Fruit fly (Drosophila melanogaster) whole organism, embryonic: ENCODE results near the gene CG43796.

ENCODE experiments used
- Adf1 ChIP-seq: fragments of 200-800 bp; sonication (Bioruptor generic); IDR thresholded peaks from 2 replicates; pipeline ENCODE4 v1.3.6; 2022; ENCODE audit warnings: missing biosample characterization, missing genetic modification characterization
- Antp ChIP-seq: fragments of 200-800 bp; sonication (Bioruptor generic); optimal IDR thresholded peaks from 3 replicates; lab custom pipeline; 2016; ENCODE audit warnings: missing biosample characterization, missing genetic modification characterization
- Bteb2 ChIP-seq: fragments of 200-800 bp; sonication (Bioruptor generic); optimal IDR thresholded peaks from 2 replicates; lab custom pipeline; 2016; ENCODE audit warnings: missing biosample characterization, missing genetic modification characterization
- C15 ChIP-seq: fragments of 200-800 bp; sonication (Bioruptor generic); IDR thresholded peaks from 3 replicates; pipeline ENCODE4 v1.3.6; 2022; ENCODE audit warnings: missing biosample characterization, missing genetic modification characterization
- CG10267 ChIP-seq: fragments of 200-800 bp; sonication (Bioruptor generic); optimal IDR thresholded peaks from 2 replicates; lab custom pipeline; 2018; ENCODE audit warnings: missing biosample characterization, mild to moderate bottlenecking, missing genetic modification characterization, moderate library complexity
- CG11085 ChIP-seq: fragments of 200-800 bp; sonication (Bioruptor generic); IDR thresholded peaks from 2 replicates; pipeline ENCODE4 v1.3.6; 2022; ENCODE audit warnings: missing biosample characterization, missing genetic modification characterization
- CG12769 ChIP-seq: fragments of 200-800 bp; sonication (Bioruptor generic); optimal IDR thresholded peaks from 2 replicates; lab custom pipeline; 2019; ENCODE audit warnings: missing biosample characterization, mild to moderate bottlenecking, missing genetic modification characterization, moderate library complexity
- CG16863 ChIP-seq: fragments of 200-800 bp; sonication (Bioruptor generic); optimal IDR thresholded peaks from 3 replicates; lab custom pipeline; 2016; ENCODE audit warnings: missing biosample characterization, missing genetic modification characterization
- CG17186 ChIP-seq: fragments of 200-800 bp; sonication (Bioruptor generic); optimal IDR thresholded peaks from 3 replicates; lab custom pipeline; 2017; ENCODE audit warnings: missing biosample characterization, missing genetic modification reagents, missing genetic modification characterization
- CG17361 ChIP-seq: fragments of 200-800 bp; sonication (Bioruptor generic); IDR thresholded peaks from 3 replicates; pipeline ENCODE4 v1.3.6; 2022; ENCODE audit warnings: missing biosample characterization, missing genetic modification characterization
- CG3163 ChIP-seq: fragments of 200-800 bp; sonication (Bioruptor generic); optimal IDR thresholded peaks from 3 replicates; lab custom pipeline; 2016; ENCODE audit warnings: missing biosample characterization, missing genetic modification characterization
- CG3281 ChIP-seq: fragments of 200-800 bp; sonication (Bioruptor generic); optimal IDR thresholded peaks from 3 replicates; lab custom pipeline; 2017; ENCODE audit warnings: missing biosample characterization, mild to moderate bottlenecking, missing genetic modification characterization
- CG34224 ChIP-seq: fragments of 200-800 bp; sonication (Bioruptor generic); IDR thresholded peaks from 3 replicates; pipeline ENCODE4 v1.3.6; 2022; ENCODE audit warnings: missing biosample characterization, missing genetic modification characterization; ENCODE audit not compliant: partially characterized antibody
- CG3995 ChIP-seq: fragments of 200-800 bp; sonication (Bioruptor generic); optimal IDR thresholded peaks from 3 replicates; lab custom pipeline; 2016; ENCODE audit warnings: missing biosample characterization, missing genetic modification characterization
- CG7271 ChIP-seq: fragments of 200-800 bp; sonication (Bioruptor generic); optimal IDR thresholded peaks from 2 replicates; lab custom pipeline; 2018; ENCODE audit warnings: missing biosample characterization, mild to moderate bottlenecking, missing genetic modification characterization, moderate library complexity
- CG7372 ChIP-seq: fragments of 200-800 bp; sonication (Bioruptor generic); IDR thresholded peaks from 2 replicates; pipeline ENCODE4 v1.3.6; 2022; ENCODE audit warnings: missing biosample characterization, missing genetic modification characterization
- CG8765 ChIP-seq: fragments of 200-800 bp; sonication (Bioruptor generic); IDR thresholded peaks from 2 replicates; pipeline ENCODE4 v1.3.6; 2022; ENCODE audit warnings: missing biosample characterization, missing genetic modification characterization
- CG9797 ChIP-seq: fragments of 200-800 bp; sonication (Bioruptor generic); optimal IDR thresholded peaks from 3 replicates; lab custom pipeline; 2018; ENCODE audit warnings: missing biosample characterization, mild to moderate bottlenecking, missing genetic modification characterization
- CG9817 ChIP-seq: fragments of 200-800 bp; sonication (Bioruptor generic); optimal IDR thresholded peaks from 2 replicates; lab custom pipeline; 2018; ENCODE audit warnings: missing biosample characterization, mild to moderate bottlenecking, missing genetic modification characterization, moderate library complexity
- Dad ChIP-seq: fragments of 200-800 bp; sonication (Bioruptor generic); optimal IDR thresholded peaks from 3 replicates; lab custom pipeline; 2016; ENCODE audit warnings: missing biosample characterization, missing genetic modification characterization
- Dek ChIP-seq: fragments of 200-800 bp; sonication (Bioruptor generic); optimal IDR thresholded peaks from 3 replicates; lab custom pipeline; 2019; ENCODE audit warnings: missing biosample characterization, mild to moderate bottlenecking, missing genetic modification characterization, moderate library complexity
- E2f1 ChIP-seq: fragments of 200-800 bp; sonication (Bioruptor generic); IDR thresholded peaks from 2 replicates; pipeline ENCODE4 v1.3.6; 2022; ENCODE audit warnings: missing biosample characterization, missing genetic modification characterization
- HmgD ChIP-seq: fragments of 200-800 bp; sonication (Bioruptor generic); optimal IDR thresholded peaks from 3 replicates; lab custom pipeline; 2016; ENCODE audit warnings: missing biosample characterization, missing genetic modification characterization
- Hmx ChIP-seq: fragments of 200-800 bp; sonication (Bioruptor generic); optimal IDR thresholded peaks from 2 replicates; lab custom pipeline; 2016; ENCODE audit warnings: missing biosample characterization, missing genetic modification characterization
- Hr39 ChIP-seq: fragments of >200 bp; optimal IDR thresholded peaks from 2 replicates; lab custom pipeline; 2017
- Jarid2 ChIP-seq: fragments of 200-800 bp; sonication (Bioruptor generic); optimal IDR thresholded peaks from 3 replicates; lab custom pipeline; 2017; ENCODE audit warnings: mild to moderate bottlenecking, missing biosample characterization, missing genetic modification reagents, missing genetic modification characterization
- MESR4 ChIP-seq: fragments of 200-800 bp; sonication (Bioruptor generic); optimal IDR thresholded peaks from 2 replicates; lab custom pipeline; 2018; ENCODE audit warnings: missing biosample characterization, mild to moderate bottlenecking, missing genetic modification characterization, moderate library complexity
- Max ChIP-seq: fragments of 200-800 bp; sonication (Bioruptor generic); optimal IDR thresholded peaks from 2 replicates; lab custom pipeline; 2016; ENCODE audit warnings: missing biosample characterization, mild to moderate bottlenecking, missing genetic modification characterization
- Myb ChIP-seq: fragments of 200-800 bp; sonication (Bioruptor generic); optimal IDR thresholded peaks from 2 replicates; lab custom pipeline; 2016; ENCODE audit warnings: missing biosample characterization, missing genetic modification characterization
- Opbp ChIP-seq: fragments of 200-800 bp; sonication (Bioruptor generic); IDR thresholded peaks from 3 replicates; pipeline ENCODE4 v1.3.6; 2022; ENCODE audit warnings: missing biosample characterization, missing genetic modification characterization; ENCODE audit not compliant: partially characterized antibody
- Sin3A ChIP-seq: fragments of >200 bp; optimal IDR thresholded peaks from 2 replicates; lab custom pipeline; 2018
- Stat92E ChIP-seq, 3 experiments: fragments of >200 bp in 2 of 3; fragments of 200-800 bp in 1 of 3; sonication (Bioruptor generic) in 1 of 3; optimal IDR thresholded peaks; 2 replicates each; lab custom pipeline; 2017 to 2019; ENCODE audit warnings: missing biosample characterization in 3 of 3, missing genetic modification characterization in 3 of 3, mild to moderate bottlenecking in 1 of 3, moderate library complexity in 1 of 3
- br ChIP-seq: fragments of >200 bp; optimal IDR thresholded peaks from 2 replicates; lab custom pipeline; 2017
- btn ChIP-seq: fragments of 200-800 bp; sonication (Bioruptor generic); optimal IDR thresholded peaks from 2 replicates; lab custom pipeline; 2016; ENCODE audit warnings: missing biosample characterization, missing genetic modification characterization
- corto ChIP-seq: fragments of 200-800 bp; sonication (Bioruptor generic); optimal IDR thresholded peaks from 2 replicates; lab custom pipeline; 2016; ENCODE audit warnings: missing biosample characterization, mild to moderate bottlenecking, missing genetic modification characterization, moderate library complexity
- crp ChIP-seq, 2 experiments: fragments of 200-800 bp; sonication (Bioruptor generic); optimal IDR thresholded peaks; 2 replicates in 1 of 2; 3 replicates in 1 of 2; lab custom pipeline; 2017; ENCODE audit warnings: missing biosample characterization in 2 of 2, missing genetic modification characterization in 2 of 2, mild to moderate bottlenecking in 1 of 2, moderate library complexity in 1 of 2
- dysf ChIP-seq: fragments of 200-800 bp; sonication (Bioruptor generic); IDR thresholded peaks from 3 replicates; pipeline ENCODE4 v1.3.6; 2022; ENCODE audit warnings: missing biosample characterization, missing genetic modification characterization
- gce ChIP-seq: fragments of 200-800 bp; sonication (Bioruptor generic); IDR thresholded peaks from 3 replicates; pipeline ENCODE4 v1.3.6; 2022; ENCODE audit warnings: missing biosample characterization, missing genetic modification characterization
- ind ChIP-seq: fragments of 200-800 bp; sonication (Bioruptor generic); optimal IDR thresholded peaks from 3 replicates; lab custom pipeline; 2016; ENCODE audit warnings: missing biosample characterization, missing genetic modification characterization
- knrl ChIP-seq: fragments of 200-800 bp; sonication (Bioruptor generic); IDR thresholded peaks from 3 replicates; pipeline ENCODE4 v1.3.6; 2022; ENCODE audit warnings: missing biosample characterization, missing genetic modification characterization; ENCODE audit not compliant: partially characterized antibody
- lmd ChIP-seq: fragments of 200-800 bp; sonication (Bioruptor generic); IDR thresholded peaks from 2 replicates; pipeline ENCODE4 v1.3.6; 2022; ENCODE audit warnings: missing biosample characterization, missing genetic modification characterization
- mam ChIP-seq: fragments of 200-800 bp; sonication (Bioruptor generic); optimal IDR thresholded peaks from 3 replicates; lab custom pipeline; 2016; ENCODE audit warnings: missing biosample characterization, missing genetic modification characterization
- nom ChIP-seq: fragments of 200-800 bp; sonication (Bioruptor generic); optimal IDR thresholded peaks from 2 replicates; lab custom pipeline; 2017; ENCODE audit warnings: missing biosample characterization, missing genetic modification characterization, mild to moderate bottlenecking, moderate library complexity, missing genetic modification reagents
- prd ChIP-seq, 3 experiments: fragments of >200 bp in 2 of 3; fragments of 200-800 bp in 1 of 3; sonication (Bioruptor generic) in 1 of 3; optimal IDR thresholded peaks in 2 of 3; IDR thresholded peaks in 1 of 3; 2 replicates in 2 of 3; 3 replicates in 1 of 3; pipeline versions ENCODE4 v1.3.6 to Lab custom; 2017 to 2022; ENCODE audit warnings: missing biosample characterization in 1 of 3, missing genetic modification characterization in 1 of 3
- run ChIP-seq: fragments of 200-800 bp; sonication (Bioruptor generic); optimal IDR thresholded peaks from 3 replicates; lab custom pipeline; 2018; ENCODE audit warnings: missing biosample characterization, mild to moderate bottlenecking, missing genetic modification characterization
- schlank ChIP-seq: fragments of 200-800 bp; sonication (Bioruptor generic); optimal IDR thresholded peaks from 2 replicates; lab custom pipeline; 2018; ENCODE audit warnings: missing biosample characterization, mild to moderate bottlenecking, missing genetic modification characterization
- sisA ChIP-seq: fragments of 200-800 bp; sonication (Bioruptor generic); IDR thresholded peaks from 2 replicates; pipeline ENCODE4 v1.3.6; 2022; ENCODE audit warnings: missing biosample characterization, missing genetic modification characterization
- slbo ChIP-seq: fragments of 200-800 bp; sonication (Bioruptor generic); IDR thresholded peaks from 2 replicates; pipeline ENCODE4 v1.3.6; 2022; ENCODE audit warnings: missing biosample characterization, missing genetic modification characterization
- trem ChIP-seq: fragments of 200-800 bp; optimal IDR thresholded peaks from 3 replicates; lab custom pipeline; 2019; ENCODE audit warnings: missing biosample characterization, mild to moderate bottlenecking, missing genetic modification characterization, moderate library complexity
- zfh1 ChIP-seq: fragments of 200-800 bp; sonication (Bioruptor generic); IDR thresholded peaks from 3 replicates; pipeline ENCODE4 v1.3.6; 2022; ENCODE audit warnings: missing biosample characterization, missing genetic modification characterization

The CG43796 gene

DNA sequence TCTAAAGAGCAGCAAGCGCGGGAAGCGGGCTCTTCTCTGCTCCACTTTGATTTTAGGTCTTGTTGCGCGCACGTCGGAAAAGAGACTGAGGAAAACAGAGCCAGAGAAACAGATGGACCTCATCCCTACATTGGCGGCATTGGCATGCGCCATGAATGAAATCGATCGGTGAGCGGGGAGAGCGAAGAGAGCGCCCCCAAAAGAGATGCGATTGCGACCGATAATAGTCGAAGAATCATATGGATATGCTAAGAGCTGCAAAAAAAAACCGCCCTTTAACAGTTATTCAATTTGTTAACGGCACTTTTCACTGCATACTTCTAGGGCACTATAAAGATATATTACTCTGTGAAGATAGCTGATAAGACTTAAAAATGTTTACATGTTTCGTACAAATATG is 48.7 kb upstream of the CG43796 start, which contains the start of gene grk (continued):
- TF ChIP-seq Jarid2 (GFP tag; lab: Kevin White, UChicago), result no peak
- TF ChIP-seq Hr39 (lab: Kevin White, UChicago), result no peak
- TF ChIP-seq CG9797, result no peak
- TF ChIP-seq nom (GFP tag; lab: Kevin White, UChicago), result peak; percentile 16
- no peak for TF ChIP-seq CG8765 (GFP tag; lab: Robert Waterston, UW)
- TF ChIP-seq CG12769 (tag; lab: Kevin White, UChicago), result no peak
- no peak for TF ChIP-seq knrl (GFP tag; lab: Robert Waterston, UW)
- peak; percentile 75 for TF ChIP-seq CG3163
- TF ChIP-seq HmgD (GFP tag; lab: Kevin White, UChicago), result no peak
- TF ChIP-seq Adf1 (GFP tag; lab: Robert Waterston, UW), result no peak
- no peak for TF ChIP-seq Dad (GFP tag; lab: Kevin White, UChicago)
- no peak for TF ChIP-seq br (lab: Kevin White, UChicago)
- TF ChIP-seq prd (optimal IDR thresholded peaks at IDR 0.05; lab: Kevin White, UChicago), result no peak
- no peak for TF ChIP-seq prd (GFP tag; IDR thresholded peaks at IDR 0.05; lab: Robert Waterston, UW)
- no peak for TF ChIP-seq CG17361 (GFP tag; lab: Robert Waterston, UW)
- TF ChIP-seq Dek (tag; lab: Kevin White, UChicago), result no peak
- TF ChIP-seq C15 (GFP tag; lab: Robert Waterston, UW), result no peak
- TF ChIP-seq CG16863 (GFP tag; lab: Kevin White, UChicago), result no peak
- TF ChIP-seq CG34224 (GFP tag; lab: Robert Waterston, UW), result peak; percentile 34; the same call in 1 of the 3 replicates
- no peak for TF ChIP-seq Antp (GFP tag; lab: Kevin White, UChicago)
- TF ChIP-seq Bteb2, result no peak
- TF ChIP-seq CG9817 (tag; lab: Kevin White, UChicago), result no peak
- 0 out of 3 replicates have a peak, but pooled peaks have one; percentile 45 for TF ChIP-seq Opbp (GFP tag; lab: Robert Waterston, UW)

DNA sequence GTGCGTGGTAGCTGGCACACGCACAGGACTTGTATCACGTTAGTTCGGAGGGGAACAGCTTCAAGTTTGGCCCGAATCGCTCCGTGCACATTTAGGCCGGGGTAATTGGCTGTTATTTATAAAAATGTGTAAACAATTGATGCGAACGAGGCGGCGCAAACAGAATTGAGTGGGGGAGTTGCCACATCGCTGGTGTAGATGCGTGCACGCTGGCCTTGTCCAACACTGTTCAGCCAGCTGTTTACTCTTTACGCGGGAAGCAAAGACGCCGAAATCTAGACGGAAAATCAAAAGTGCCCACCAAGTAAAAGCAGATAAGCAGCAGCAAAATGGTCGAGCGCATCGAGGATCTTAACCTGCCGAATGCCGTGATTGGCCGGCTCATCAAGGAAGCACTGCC is 45.0 kb upstream of the CG43796 start, which contains the start of the genes D12 and Chrac-14:
D12 (minus strand) TSS at position 190 of the 400 bp plus-strand sequence.
Chrac-14 (plus strand) TSS at position 230 of the 400 bp plus-strand sequence.
- peak; percentile 54 for TF ChIP-seq Myb (GFP tag; lab: Kevin White, UChicago)
- peak; percentile 93 for TF ChIP-seq CG10267 (tag; lab: Kevin White, UChicago)
- no peak for TF ChIP-seq CG3281 (GFP tag; lab: Kevin White, UChicago)
- peak; percentile 37 for TF ChIP-seq mam
- TF ChIP-seq Sin3A, result peak; percentile 50
- TF ChIP-seq CG7271 (tag; lab: Kevin White, UChicago), result no peak
- no peak for TF ChIP-seq CG11085 (GFP tag; lab: Robert Waterston, UW)
- no peak for TF ChIP-seq run (tag; lab: Kevin White, UChicago)
- peak; percentile 42 for TF ChIP-seq MESR4 (GFP tag; lab: Kevin White, UChicago)
- TF ChIP-seq CG7372 (GFP tag; lab: Robert Waterston, UW), result no peak
- no peak for TF ChIP-seq corto (GFP tag; lab: Kevin White, UChicago)
- no peak for TF ChIP-seq Dad (GFP tag; lab: Kevin White, UChicago)
- TF ChIP-seq trem (tag; lab: Kevin White, UChicago), result peak; percentile 49
- no peak for TF ChIP-seq Max (GFP tag; lab: Kevin White, UChicago)
- TF ChIP-seq E2f1 (GFP tag; lab: Robert Waterston, UW), result peak; percentile 37; the same call in 1 of the 2 replicates
- peak; percentile 60 to 92 for TF ChIP-seq crp (GFP tag; optimal IDR thresholded peaks at IDR 0.05; lab: Kevin White, UChicago)
- no peak for TF ChIP-seq schlank
- TF ChIP-seq Jarid2 (GFP tag; lab: Kevin White, UChicago), result no peak
- peak; percentile 13; the same call in 1 of the 2 replicates for TF ChIP-seq sisA (GFP tag; lab: Robert Waterston, UW)
- no peak for TF ChIP-seq Hmx
- peak; percentile 92 for TF ChIP-seq CG3995 (GFP tag; lab: Kevin White, UChicago)
- no peak for TF ChIP-seq Stat92E (GFP tag; optimal IDR thresholded peaks at IDR 0.05; lab: Kevin White, UChicago)
- no peak for TF ChIP-seq btn (GFP tag; lab: Kevin White, UChicago)
- peak; percentile 25 for TF ChIP-seq ind (GFP tag; lab: Kevin White, UChicago)
- peak; percentile 79 for TF ChIP-seq CG17186 (GFP tag; lab: Kevin White, UChicago)
- TF ChIP-seq gce (GFP tag; lab: Robert Waterston, UW), result no peak
- peak; percentile 37; the same call in 1 of the 2 replicates for TF ChIP-seq slbo (GFP tag; lab: Robert Waterston, UW)
- no peak; the same call in 1 of the 2 replicates for TF ChIP-seq lmd
- TF ChIP-seq zfh1, result peak; percentile 42; the same call in 1 of the 3 replicates
- TF ChIP-seq dysf (GFP tag; lab: Robert Waterston, UW), result 0 out of 3 replicates have a peak, but pooled peaks have one; percentile 15
